Fruit fly (Drosophila melanogaster) whole organism, embryonic: ENCODE results near the gene CG11085.

Experiments
- Bdp1 ChIP-seq: fragments of 200-800 bp; sonication (Bioruptor generic); optimal IDR thresholded peaks from 3 replicates; lab custom pipeline; 2016; ENCODE audit warnings: missing biosample characterization, missing genetic modification characterization
- CG10274 ChIP-seq: fragments of 200-800 bp; sonication (Bioruptor generic); optimal IDR thresholded peaks from 3 replicates; lab custom pipeline; 2017; ENCODE audit warnings: missing biosample characterization, mild to moderate bottlenecking, missing genetic modification characterization
- CG11560 ChIP-seq: fragments of 200-800 bp; sonication (Bioruptor generic); IDR thresholded peaks from 3 replicates; pipeline ENCODE4 v1.3.6; 2022; ENCODE audit warnings: missing biosample characterization, missing genetic modification characterization
- CG12769 ChIP-seq: fragments of 200-800 bp; sonication (Bioruptor generic); optimal IDR thresholded peaks from 2 replicates; lab custom pipeline; 2019; ENCODE audit warnings: missing biosample characterization, mild to moderate bottlenecking, missing genetic modification characterization, moderate library complexity
- CG13624 ChIP-seq: fragments of 200-800 bp; sonication (Bioruptor generic); optimal IDR thresholded peaks from 2 replicates; lab custom pipeline; 2016; ENCODE audit warnings: missing biosample characterization, missing genetic modification characterization
- CG15696 ChIP-seq: fragments of 200-800 bp; sonication (Bioruptor generic); optimal IDR thresholded peaks from 2 replicates; lab custom pipeline; 2019; ENCODE audit warnings: missing biosample characterization, mild to moderate bottlenecking, missing genetic modification characterization, moderate library complexity
- CG1602 ChIP-seq: fragments of 200-800 bp; sonication (Bioruptor generic); optimal IDR thresholded peaks from 3 replicates; lab custom pipeline; 2016; ENCODE audit warnings: missing biosample characterization, missing genetic modification characterization
- CG17186 ChIP-seq: fragments of 200-800 bp; sonication (Bioruptor generic); optimal IDR thresholded peaks from 3 replicates; lab custom pipeline; 2017; ENCODE audit warnings: missing biosample characterization, missing genetic modification reagents, missing genetic modification characterization
- CG17359 ChIP-seq: fragments of 200-800 bp; sonication (Bioruptor generic); optimal IDR thresholded peaks from 3 replicates; lab custom pipeline; 2018; ENCODE audit warnings: missing biosample characterization, mild to moderate bottlenecking, missing genetic modification characterization, moderate library complexity
- CG17829 ChIP-seq: fragments of 200-800 bp; optimal IDR thresholded peaks from 2 replicates; lab custom pipeline; 2019; ENCODE audit warnings: missing biosample characterization, mild to moderate bottlenecking, missing genetic modification characterization, moderate library complexity
- CG1832 ChIP-seq: fragments of 200-800 bp; sonication (Bioruptor generic); optimal IDR thresholded peaks from 2 replicates; lab custom pipeline; 2017; ENCODE audit warnings: missing biosample characterization, mild to moderate bottlenecking, missing genetic modification characterization, inconsistent platforms
- CG2120 ChIP-seq: fragments of 200-800 bp; sonication (Bioruptor generic); optimal IDR thresholded peaks from 3 replicates; lab custom pipeline; 2016; ENCODE audit warnings: missing biosample characterization, missing genetic modification characterization
- CG2712 ChIP-seq: fragments of 200-800 bp; optimal IDR thresholded peaks from 3 replicates; lab custom pipeline; 2019; ENCODE audit warnings: missing biosample characterization, mild to moderate bottlenecking, missing genetic modification characterization, moderate library complexity
- CG34224 ChIP-seq: fragments of 200-800 bp; sonication (Bioruptor generic); IDR thresholded peaks from 3 replicates; pipeline ENCODE4 v1.3.6; 2022; ENCODE audit warnings: missing biosample characterization, missing genetic modification characterization; ENCODE audit not compliant: partially characterized antibody
- CG34422 ChIP-seq: fragments of 200-800 bp; sonication (Bioruptor generic); IDR thresholded peaks from 3 replicates; pipeline ENCODE4 v1.3.6; 2022; ENCODE audit warnings: missing biosample characterization, missing genetic modification characterization
- CG42726 ChIP-seq: fragments of 200-800 bp; sonication (Bioruptor generic); IDR thresholded peaks from 2 replicates; pipeline ENCODE4 v1.3.6; 2022; ENCODE audit warnings: missing biosample characterization, missing genetic modification characterization; ENCODE audit not compliant: partially characterized antibody
- CG4282 ChIP-seq: fragments of 200-800 bp; sonication (Bioruptor generic); optimal IDR thresholded peaks from 2 replicates; lab custom pipeline; 2016; ENCODE audit warnings: missing biosample characterization, missing genetic modification characterization
- CG6254 ChIP-seq: fragments of 200-800 bp; sonication (Bioruptor generic); optimal IDR thresholded peaks from 3 replicates; lab custom pipeline; 2017; ENCODE audit warnings: mild to moderate bottlenecking, missing biosample characterization, missing genetic modification reagents, missing genetic modification characterization
- CG6683 ChIP-seq: fragments of 200-800 bp; sonication (Bioruptor generic); optimal IDR thresholded peaks from 2 replicates; lab custom pipeline; 2017; ENCODE audit warnings: missing biosample characterization, mild to moderate bottlenecking, missing genetic modification characterization, missing genetic modification reagents
- CG7786 ChIP-seq: fragments of 200-800 bp; sonication (Bioruptor generic); optimal IDR thresholded peaks from 2 replicates; lab custom pipeline; 2016; ENCODE audit warnings: missing biosample characterization, missing genetic modification characterization
- Dek ChIP-seq: fragments of 200-800 bp; sonication (Bioruptor generic); optimal IDR thresholded peaks from 3 replicates; lab custom pipeline; 2019; ENCODE audit warnings: missing biosample characterization, mild to moderate bottlenecking, missing genetic modification characterization, moderate library complexity
- Dp ChIP-seq: fragments of 200-800 bp; sonication (Bioruptor generic); optimal IDR thresholded peaks from 2 replicates; lab custom pipeline; 2018; ENCODE audit warnings: missing biosample characterization, mild to moderate bottlenecking, missing genetic modification characterization, moderate library complexity
- E2f1 ChIP-seq: fragments of 200-800 bp; sonication (Bioruptor generic); IDR thresholded peaks from 2 replicates; pipeline ENCODE4 v1.3.6; 2022; ENCODE audit warnings: missing biosample characterization, missing genetic modification characterization
- Ets97D ChIP-seq: fragments of 200-800 bp; sonication (Bioruptor generic); optimal IDR thresholded peaks from 3 replicates; lab custom pipeline; 2016; ENCODE audit warnings: missing biosample characterization, missing genetic modification characterization
- Hmx ChIP-seq: fragments of 200-800 bp; sonication (Bioruptor generic); optimal IDR thresholded peaks from 2 replicates; lab custom pipeline; 2016; ENCODE audit warnings: missing biosample characterization, missing genetic modification characterization
- Hsf ChIP-seq: fragments of 200-800 bp; sonication (Bioruptor generic); optimal IDR thresholded peaks from 3 replicates; lab custom pipeline; 2016; ENCODE audit warnings: missing biosample characterization, missing genetic modification characterization
- Mes4 ChIP-seq: fragments of 200-800 bp; sonication (Bioruptor generic); optimal IDR thresholded peaks from 2 replicates; lab custom pipeline; 2016; ENCODE audit warnings: missing biosample characterization, missing genetic modification characterization
- NFAT ChIP-seq: fragments of 200-800 bp; sonication (Bioruptor generic); IDR thresholded peaks from 2 replicates; pipeline ENCODE4 v1.3.6; 2022; ENCODE audit warnings: missing biosample characterization, missing genetic modification characterization
- Ptx1 ChIP-seq: fragments of 200-800 bp; sonication (Bioruptor generic); IDR thresholded peaks from 2 replicates; pipeline ENCODE4 v1.3.6; 2022; ENCODE audit warnings: missing biosample characterization, missing genetic modification characterization
- Side ChIP-seq: fragments of 200-800 bp; sonication (Bioruptor generic); optimal IDR thresholded peaks from 2 replicates; lab custom pipeline; 2016; ENCODE audit warnings: missing biosample characterization, missing genetic modification characterization
- Taf1 ChIP-seq: fragments of 200-800 bp; sonication (Bioruptor generic); IDR thresholded peaks from 2 replicates; pipeline ENCODE4 v1.3.6; 2022; ENCODE audit warnings: missing biosample characterization, missing genetic modification characterization
- cad ChIP-seq: fragments of >200 bp; optimal IDR thresholded peaks from 2 replicates; lab custom pipeline; 2017; ENCODE audit warnings: missing biosample characterization, missing genetic modification characterization
- disco-r ChIP-seq: fragments of 200-800 bp; sonication (Bioruptor generic); optimal IDR thresholded peaks from 2 replicates; lab custom pipeline; 2016; ENCODE audit warnings: missing biosample characterization, missing genetic modification characterization
- gfzf ChIP-seq: fragments of 200-800 bp; sonication (Bioruptor generic); optimal IDR thresholded peaks from 2 replicates; lab custom pipeline; 2016; ENCODE audit warnings: missing biosample characterization, mild to moderate bottlenecking, missing genetic modification characterization, moderate library complexity
- gsb ChIP-seq: fragments of 200-800 bp; sonication (Bioruptor generic); IDR thresholded peaks from 2 replicates; pipeline ENCODE4 v1.3.6; 2022; ENCODE audit warnings: missing biosample characterization, missing genetic modification characterization
- h ChIP-seq: fragments of >200 bp; optimal IDR thresholded peaks from 2 replicates; lab custom pipeline; 2017
- hb ChIP-seq: fragments of 200-800 bp; sonication (Bioruptor generic); IDR thresholded peaks from 3 replicates; pipeline ENCODE4 v1.3.6; 2022; ENCODE audit warnings: missing biosample characterization, missing genetic modification characterization; ENCODE audit not compliant: partially characterized antibody
- hkb ChIP-seq, 2 experiments: fragments of 200-800 bp in 1 of 2; fragments of >200 bp in 1 of 2; sonication (Bioruptor generic) in 1 of 2; IDR thresholded peaks in 1 of 2; optimal IDR thresholded peaks in 1 of 2; 2 replicates each; pipeline versions ENCODE4 v1.3.6 to Lab custom; 2017 to 2022; ENCODE audit warnings: missing biosample characterization in 1 of 2, missing genetic modification characterization in 1 of 2
- kay ChIP-seq: fragments of 200-800 bp; sonication (Bioruptor generic); optimal IDR thresholded peaks from 2 replicates; lab custom pipeline; 2016; ENCODE audit warnings: missing biosample characterization, missing genetic modification characterization
- mam ChIP-seq: fragments of 200-800 bp; sonication (Bioruptor generic); optimal IDR thresholded peaks from 3 replicates; lab custom pipeline; 2016; ENCODE audit warnings: missing biosample characterization, missing genetic modification characterization
- nmo ChIP-seq: fragments of 200-800 bp; sonication (Bioruptor generic); optimal IDR thresholded peaks from 2 replicates; lab custom pipeline; 2018; ENCODE audit warnings: missing biosample characterization, mild to moderate bottlenecking, missing genetic modification characterization, moderate library complexity
- pan ChIP-seq, 4 experiments: fragments of >200 bp in 3 of 4; fragments of 200-800 bp in 1 of 4; sonication (Bioruptor generic) in 1 of 4; optimal IDR thresholded peaks in 3 of 4; IDR thresholded peaks in 1 of 4; 2 replicates each; pipeline versions ENCODE4 v1.3.6 to Lab custom; 2017 to 2022; ENCODE audit warnings: missing biosample characterization in 2 of 4, missing genetic modification characterization in 2 of 4, mixed read lengths in 1 of 4
- pb ChIP-seq: fragments of 200-800 bp; sonication (Bioruptor generic); optimal IDR thresholded peaks from 3 replicates; lab custom pipeline; 2016; ENCODE audit warnings: missing biosample characterization, missing genetic modification characterization
- pho ChIP-seq: fragments of 200-800 bp; sonication (Bioruptor generic); optimal IDR thresholded peaks from 2 replicates; lab custom pipeline; 2016; ENCODE audit warnings: missing biosample characterization, missing genetic modification characterization
- pzg ChIP-seq: fragments of 200-800 bp; sonication (Bioruptor generic); optimal IDR thresholded peaks from 3 replicates; lab custom pipeline; 2018; ENCODE audit warnings: missing biosample characterization, mild to moderate bottlenecking, missing genetic modification characterization, moderate library complexity
- ranshi ChIP-seq: fragments of 200-800 bp; sonication (Bioruptor generic); IDR thresholded peaks from 2 replicates; pipeline ENCODE4 v1.3.6; 2022; ENCODE audit warnings: missing biosample characterization, missing genetic modification characterization
- shn ChIP-seq: fragments of 200-800 bp; sonication (Bioruptor generic); optimal IDR thresholded peaks from 3 replicates; lab custom pipeline; 2016; ENCODE audit warnings: missing biosample characterization, missing genetic modification characterization
- toy ChIP-seq: fragments of 200-800 bp; sonication (Bioruptor generic); IDR thresholded peaks from 2 replicates; pipeline ENCODE4 v1.3.6; 2022; ENCODE audit warnings: missing biosample characterization, missing genetic modification characterization
- zen ChIP-seq: fragments of 200-800 bp; sonication (Bioruptor generic); optimal IDR thresholded peaks from 3 replicates; lab custom pipeline; 2018; ENCODE audit warnings: missing biosample characterization, mild to moderate bottlenecking, missing genetic modification characterization, moderate library complexity
- zf30C ChIP-seq: fragments of 200-800 bp; sonication (Bioruptor generic); optimal IDR thresholded peaks from 3 replicates; lab custom pipeline; 2018; ENCODE audit warnings: missing biosample characterization, mild to moderate bottlenecking, missing genetic modification characterization

CG11085 gene

DNA sequence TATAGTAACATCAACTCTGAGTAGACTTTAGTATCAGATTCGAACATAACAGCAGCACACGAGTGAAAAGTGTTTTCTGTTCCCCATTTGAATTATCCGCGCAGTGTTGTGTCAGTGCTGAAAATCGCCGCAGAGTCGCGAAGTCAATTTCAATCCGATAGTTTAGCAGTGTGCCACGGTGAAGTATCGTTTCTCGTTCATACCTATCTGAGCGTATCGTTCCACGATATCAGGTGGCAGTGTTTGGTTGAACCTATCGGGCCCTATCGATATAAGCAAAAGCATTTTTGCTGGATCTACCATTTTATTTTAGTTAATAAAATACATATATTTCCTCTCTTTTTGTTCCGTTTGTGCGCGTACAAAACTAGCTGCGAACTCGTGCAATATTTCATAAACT lies 37.5 kb downstream of the CG11085 start, which contains the start of gene CkIalpha (continued):
- TF ChIP-seq hkb (optimal IDR thresholded peaks at IDR 0.05; lab: Kevin White, UChicago) (no peak), hkb (GFP tag; IDR thresholded peaks at IDR 0.05; lab: Robert Waterston, UW) (peak; percentile 59), Ets97D (peak; percentile 89), gfzf (peak; percentile 40), CG2120 (GFP tag; lab: Kevin White, UChicago) (peak; percentile 85), CG42726 (peak; percentile 99), CG7786 (GFP tag; lab: Kevin White, UChicago) (peak; percentile 58), Hsf (GFP tag; lab: Kevin White, UChicago) (peak; percentile 52), pan (optimal IDR thresholded peaks at IDR 0.05; lab: Kevin White, UChicago) (no peak), pan (GFP tag; optimal IDR thresholded peaks at IDR 0.05 in 1 of 2, IDR thresholded peaks at IDR 0.05 in 1 of 2) (peak in 1 of 2 experiments; percentile 16), cad (GFP tag; lab: Kevin White, UChicago) (no peak), CG34422 (0 out of 3 replicates have a peak, but pooled peaks have one; percentile 15), ranshi (GFP tag; lab: Robert Waterston, UW) (0 out of 2 replicates have a peak, but pooled peaks have one; percentile 8), CG1832 (no peak), Hmx (GFP tag; lab: Kevin White, UChicago) (no peak), nmo (GFP tag; lab: Kevin White, UChicago) (peak; percentile 62), pzg (GFP tag; lab: Kevin White, UChicago) (peak; percentile 99), Taf1 (GFP tag; lab: Robert Waterston, UW) (peak; percentile 51; the same call in 1 of the 2 replicates), Dek (tag; lab: Kevin White, UChicago) (peak; percentile 42), CG17829 (tag; lab: Kevin White, UChicago) (peak; percentile 55), CG1602 (GFP tag; lab: Kevin White, UChicago) (peak; percentile 22), Side (GFP tag; lab: Kevin White, UChicago) (peak; percentile 15), CG17359 (no peak), CG6254 (no peak), E2f1 (GFP tag; lab: Robert Waterston, UW) (0 out of 2 replicates have a peak, but pooled peaks have one; percentile 19), CG12769 (tag; lab: Kevin White, UChicago) (no peak), gsb (GFP tag; lab: Robert Waterston, UW) (no peak), shn (GFP tag; lab: Kevin White, UChicago) (peak; percentile 60), CG13624 (GFP tag; lab: Kevin White, UChicago) (peak; percentile 60), zen (peak; percentile 34), Dp (GFP tag; lab: Kevin White, UChicago) (peak; percentile 95), CG2712 (tag; lab: Kevin White, UChicago) (peak; percentile 47), hb (GFP tag; lab: Robert Waterston, UW) (peak; percentile 97), toy (GFP tag; lab: Robert Waterston, UW) (0 out of 2 replicates have a peak, but pooled peaks have one; percentile 13), Ptx1 (GFP tag; lab: Robert Waterston, UW) (peak; percentile 48), mam (GFP tag; lab: Kevin White, UChicago) (peak; percentile 80), Mes4 (GFP tag; lab: Kevin White, UChicago) (no peak), CG15696 (tag; lab: Kevin White, UChicago) (peak; percentile 1), CG17186 (GFP tag; lab: Kevin White, UChicago) (peak; percentile 88), CG4282 (GFP tag; lab: Kevin White, UChicago) (peak; percentile 32), CG11560 (tag; lab: Robert Waterston, UW) (peak; percentile 44; the same call in 1 of the 3 replicates), kay (GFP tag; lab: Kevin White, UChicago) (peak; percentile 1), CG6683 (peak; percentile 1), zf30C (GFP tag; lab: Kevin White, UChicago) (peak; percentile 38), pho (peak; percentile 78), CG10274 (GFP tag; lab: Kevin White, UChicago) (no peak), h (lab: Kevin White, UChicago) (no peak), NFAT (GFP tag; lab: Robert Waterston, UW) (peak; percentile 81; the same call in 1 of the 2 replicates), pb (GFP tag; lab: Kevin White, UChicago) (peak; percentile 9), CG34224 (GFP tag; lab: Robert Waterston, UW) (peak; percentile 99), disco-r (GFP tag; lab: Kevin White, UChicago) (peak; percentile 16), Bdp1 (GFP tag; lab: Kevin White, UChicago) (peak; percentile 23)
